Worm (Caenorhabditis elegans) whole organism, late embryonic: ENCODE results near the gene fip-7.

Source experiments
- F13H6.1 ChIP-seq: sonication (generic microtip); optimal IDR thresholded peaks from 2 replicates; lab custom pipeline; 2016; ENCODE audit warnings: missing genetic modification characterization, missing compliant biosample characterization
- K09A11.1 ChIP-seq: sonication (generic microtip); optimal IDR thresholded peaks from 2 replicates; lab custom pipeline; 2017; ENCODE audit warnings: antibody characterized with exemption, mild to moderate bottlenecking, missing genetic modification characterization, missing compliant biosample characterization; ENCODE audit not compliant: insufficient read depth
- Y22D7AL.16 ChIP-seq: sonication (generic microtip); optimal IDR thresholded peaks from 2 replicates; lab custom pipeline; 2016; ENCODE audit warnings: missing genetic modification characterization, missing compliant biosample characterization
- ama-1 ChIP-seq: fragments of 150-350 bp; optimal IDR thresholded peaks from 2 replicates; lab custom pipeline; 2014
- ceh-14 ChIP-seq: sonication (generic microtip); optimal IDR thresholded peaks from 2 replicates; lab custom pipeline; 2016; ENCODE audit warnings: missing genotype, missing genetic modification characterization, missing compliant biosample characterization
- ceh-18 ChIP-seq: sonication (generic microtip); optimal IDR thresholded peaks from 2 replicates; lab custom pipeline; 2016; ENCODE audit warnings: missing genetic modification characterization, missing compliant biosample characterization
- ceh-2 ChIP-seq: sonication (generic microtip); optimal IDR thresholded peaks from 2 replicates; lab custom pipeline; 2016; ENCODE audit warnings: missing genotype, missing genetic modification characterization, missing compliant biosample characterization
- ceh-22 ChIP-seq: sonication (generic microtip); optimal IDR thresholded peaks from 2 replicates; lab custom pipeline; 2017; ENCODE audit warnings: missing biosample characterization, missing genetic modification characterization
- ceh-24 ChIP-seq: sonication (generic microtip); optimal IDR thresholded peaks from 2 replicates; lab custom pipeline; 2016; ENCODE audit warnings: mild to moderate bottlenecking, missing genetic modification characterization, missing compliant biosample characterization
- ceh-30 ChIP-seq: fragments of 150-350 bp; optimal IDR thresholded peaks from 2 replicates; lab custom pipeline; 2014; ENCODE audit warnings: missing biosample characterization, missing genetic modification characterization
- ceh-48 ChIP-seq: sonication (generic microtip); optimal IDR thresholded peaks from 2 replicates; lab custom pipeline; 2016; ENCODE audit warnings: missing genetic modification characterization, inconsistent platforms, missing compliant biosample characterization
- ceh-6 ChIP-seq: fragments of 200-800 bp; sonication (Bioruptor generic); optimal IDR thresholded peaks from 2 replicates; lab custom pipeline; 2018; ENCODE audit warnings: mild to moderate bottlenecking, missing genetic modification characterization, missing compliant biosample characterization
- dmd-4 ChIP-seq: sonication (generic microtip); optimal IDR thresholded peaks from 2 replicates; lab custom pipeline; 2016; ENCODE audit warnings: borderline replicate concordance, missing genetic modification characterization, missing compliant biosample characterization
- elt-4 ChIP-seq: sonication (generic microtip); optimal IDR thresholded peaks from 2 replicates; lab custom pipeline; 2016; ENCODE audit warnings: missing genetic modification characterization, missing compliant biosample characterization
- eyg-1 ChIP-seq: sonication (generic microtip); optimal IDR thresholded peaks from 2 replicates; lab custom pipeline; 2016; ENCODE audit warnings: missing genotype, missing genetic modification characterization, missing compliant biosample characterization
- fax-1 ChIP-seq: sonication (generic microtip); optimal IDR thresholded peaks from 2 replicates; lab custom pipeline; 2016; ENCODE audit warnings: missing genotype, missing genetic modification characterization, missing compliant biosample characterization
- fkh-10 ChIP-seq: fragments of 150-350 bp; optimal IDR thresholded peaks from 2 replicates; lab custom pipeline; 2014; ENCODE audit warnings: missing biosample characterization, missing genetic modification reagents, missing genetic modification characterization
- fkh-6 ChIP-seq: sonication (generic microtip); optimal IDR thresholded peaks from 2 replicates; lab custom pipeline; 2016; ENCODE audit warnings: missing genetic modification characterization, missing compliant biosample characterization
- gmeb-2 ChIP-seq: sonication (generic microtip); optimal IDR thresholded peaks from 2 replicates; lab custom pipeline; 2016; ENCODE audit warnings: missing genetic modification characterization, inconsistent platforms, missing compliant biosample characterization
- hlh-13 ChIP-seq: fragments of 200-800 bp; sonication (Bioruptor generic); optimal IDR thresholded peaks from 2 replicates; lab custom pipeline; 2018; ENCODE audit warnings: mild to moderate bottlenecking, missing genetic modification characterization, missing compliant biosample characterization
- lim-6 ChIP-seq: sonication (generic microtip); optimal IDR thresholded peaks from 2 replicates; lab custom pipeline; 2016; ENCODE audit warnings: missing genetic modification characterization, missing compliant biosample characterization
- nhr-11 ChIP-seq: fragments of 150-350 bp; optimal IDR thresholded peaks from 2 replicates; lab custom pipeline; 2014; ENCODE audit warnings: missing biosample characterization, missing genetic modification characterization
- npax-4 ChIP-seq: sonication (generic microtip); optimal IDR thresholded peaks from 2 replicates; lab custom pipeline; 2016; ENCODE audit warnings: missing genetic modification characterization, missing compliant biosample characterization
- odd-2 ChIP-seq: sonication (generic microtip); optimal IDR thresholded peaks from 2 replicates; lab custom pipeline; 2017; ENCODE audit warnings: antibody characterized with exemption, mild to moderate bottlenecking, missing genetic modification characterization, missing compliant biosample characterization
- pat-9 ChIP-seq: fragments of 200-800 bp; sonication (Bioruptor generic); optimal IDR thresholded peaks from 2 replicates; lab custom pipeline; 2018; ENCODE audit warnings: mild to moderate bottlenecking, missing genetic modification characterization, moderate library complexity, missing compliant biosample characterization
- pha-4 ChIP-seq: fragments of 150-350 bp; optimal IDR thresholded peaks from 2 replicates; lab custom pipeline; 2018; ENCODE audit warnings: missing biosample characterization, missing genetic modification reagents, missing genetic modification characterization
- pqm-1 ChIP-seq: sonication (generic microtip); optimal IDR thresholded peaks from 2 replicates; lab custom pipeline; 2016; ENCODE audit warnings: missing genetic modification characterization, missing compliant biosample characterization
- ref-2 ChIP-seq: sonication (generic microtip); optimal IDR thresholded peaks from 2 replicates; lab custom pipeline; 2016; ENCODE audit warnings: missing genetic modification characterization, missing compliant biosample characterization
- rnt-1 ChIP-seq: sonication (generic microtip); optimal IDR thresholded peaks from 2 replicates; lab custom pipeline; 2016; ENCODE audit warnings: missing genetic modification characterization, missing compliant biosample characterization
- sox-4 ChIP-seq: sonication (generic microtip); optimal IDR thresholded peaks from 2 replicates; lab custom pipeline; 2017; ENCODE audit warnings: mild to moderate bottlenecking, missing genetic modification characterization, inconsistent platforms, missing compliant biosample characterization
- syd-9 ChIP-seq: sonication (generic microtip); optimal IDR thresholded peaks from 2 replicates; lab custom pipeline; 2016; ENCODE audit warnings: mild to moderate bottlenecking, missing genetic modification characterization, moderate library complexity, missing compliant biosample characterization
- tbx-2 ChIP-seq: sonication (generic microtip); optimal IDR thresholded peaks from 2 replicates; lab custom pipeline; 2016; ENCODE audit warnings: missing genetic modification characterization, missing compliant biosample characterization
- tbx-7 ChIP-seq: sonication (generic microtip); optimal IDR thresholded peaks from 2 replicates; lab custom pipeline; 2016; ENCODE audit warnings: missing genotype, missing genetic modification characterization, missing compliant biosample characterization
- unc-3 ChIP-seq, 2 experiments: fragments of 200-800 bp in 1 of 2; sonication (Bioruptor generic) in 1 of 2; sonication (generic microtip) in 1 of 2; conservative IDR thresholded peaks in 1 of 2; optimal IDR thresholded peaks in 1 of 2; 2 replicates each; pipeline versions ENCODE4 v1.3.6 to Lab custom; 2016 to 2022; ENCODE audit warnings: missing compliant biosample characterization in 2 of 2, missing genetic modification characterization in 2 of 2, missing genetic modification reagents in 1 of 2
- unc-42 ChIP-seq: sonication (generic microtip); optimal IDR thresholded peaks from 2 replicates; lab custom pipeline; 2016; ENCODE audit warnings: missing genotype, missing genetic modification characterization, missing compliant biosample characterization
- unc-55 ChIP-seq: sonication (generic microtip); optimal IDR thresholded peaks from 2 replicates; lab custom pipeline; 2017; ENCODE audit warnings: missing biosample characterization, missing genetic modification reagents, missing genetic modification characterization
- unc-86 ChIP-seq: sonication (generic microtip); optimal IDR thresholded peaks from 2 replicates; lab custom pipeline; 2016; ENCODE audit warnings: missing genetic modification characterization, missing compliant biosample characterization
- zip-5 ChIP-seq: sonication (generic microtip); optimal IDR thresholded peaks from 2 replicates; lab custom pipeline; 2016; ENCODE audit warnings: missing genetic modification characterization, missing compliant biosample characterization
- ztf-16 ChIP-seq: sonication (generic microtip); optimal IDR thresholded peaks from 2 replicates; lab custom pipeline; 2017; ENCODE audit warnings: missing genetic modification characterization, missing compliant biosample characterization

fip-7 gene

DNA sequence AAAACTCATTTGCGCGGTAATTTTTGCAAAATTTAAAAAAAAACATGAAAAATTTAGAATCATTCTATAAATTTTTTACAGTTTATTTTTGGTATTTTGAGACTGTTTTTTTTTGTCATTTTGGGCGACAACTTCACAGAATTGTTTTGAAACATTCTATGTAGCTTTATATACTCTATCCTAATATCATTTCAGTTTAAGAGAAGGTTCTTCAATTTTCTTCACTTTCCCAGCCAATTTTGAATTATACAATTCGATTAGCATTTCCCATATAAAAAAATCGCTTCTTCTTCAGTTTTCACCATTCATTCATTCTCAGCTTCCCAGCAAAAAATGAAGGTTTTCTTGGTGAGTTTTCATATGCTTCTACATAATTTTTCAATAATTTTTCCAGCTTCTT lies 1.7 kb downstream of the fip-7 start, which contains the start of gene fipr-28:
Gene fipr-28 (plus strand): TSS at position 301 of the 400 bp plus-strand sequence.
- TF ChIP-seq ztf-16 (tag; lab: Kevin White, UChicago) (no peak), ceh-18 (tag; lab: Kevin White, UChicago) (no peak), ceh-6 (GFP tag; lab: Kevin White, UChicago) (no peak), elt-4 (tag; lab: Kevin White, UChicago) (no peak), fkh-10 (GFP tag; lab: Kevin White, UChicago) (no peak), tbx-2 (tag; lab: Kevin White, UChicago) (no peak), ceh-48 (no peak), gmeb-2 (tag; lab: Kevin White, UChicago) (no peak), pqm-1 (tag; lab: Kevin White, UChicago) (no peak)

DNA sequence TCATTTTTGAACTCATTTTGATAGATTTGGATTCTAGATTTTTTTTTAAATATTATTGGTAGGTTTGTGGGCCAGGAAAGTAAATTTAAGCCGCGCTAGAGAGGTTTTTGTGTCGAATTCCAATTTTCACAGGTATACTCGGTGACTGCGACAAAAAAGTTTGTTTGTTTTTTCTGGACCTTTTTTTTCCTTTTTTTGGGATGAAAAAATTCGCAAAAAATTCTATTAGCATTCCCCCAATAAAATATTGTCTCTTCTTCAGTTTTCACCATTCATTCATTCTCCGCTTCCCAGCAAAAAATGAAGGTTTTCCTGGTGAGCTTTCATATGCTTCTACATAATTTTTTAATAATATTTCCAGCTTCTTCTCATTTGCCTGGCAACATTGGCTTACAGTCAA lies 3.1 kb downstream of the fip-7 start, which contains the start of gene Y51H4A.936:
Gene Y51H4A.936 (plus strand): TSS at position 301 of the 400 bp plus-strand sequence.
- no peak for TF ChIP-seq ama-1 (lab: Kevin White, UChicago)
- no peak for TF ChIP-seq hlh-13 (GFP tag; lab: Kevin White, UChicago)
- TF ChIP-seq syd-9: no peak
- no peak for TF ChIP-seq Y22D7AL.16 (tag; lab: Kevin White, UChicago)
- TF ChIP-seq nhr-11: no peak
- no peak for TF ChIP-seq pha-4
- TF ChIP-seq ceh-14 (tag; lab: Kevin White, UChicago): no peak

ce11 chrIV:16629815-16630214 lies 3.8 kb downstream of the fip-7 start:
- TF ChIP-seq fkh-6 (tag; lab: Kevin White, UChicago): no peak
- TF ChIP-seq tbx-7 (tag; lab: Kevin White, UChicago): no peak
- TF ChIP-seq ceh-22 (tag; lab: Kevin White, UChicago): no peak
- TF ChIP-seq ceh-24 (tag; lab: Kevin White, UChicago): no peak
- no peak for TF ChIP-seq ama-1 (lab: Kevin White, UChicago)
- no peak for TF ChIP-seq ceh-30 (tag; lab: Kevin White, UChicago)
- TF ChIP-seq sox-4 (tag; lab: Kevin White, UChicago): no peak
- TF ChIP-seq ceh-14 (tag; lab: Kevin White, UChicago): no peak
- TF ChIP-seq ref-2 (tag; lab: Kevin White, UChicago): no peak
- TF ChIP-seq dmd-4: no peak
- no peak for TF ChIP-seq pat-9 (tag; lab: Kevin White, UChicago)
- no peak for TF ChIP-seq fax-1 (tag; lab: Kevin White, UChicago)
- TF ChIP-seq unc-55 (GFP tag; lab: Kevin White, UChicago): no peak
- TF ChIP-seq gmeb-2 (tag; lab: Kevin White, UChicago): no peak
- TF ChIP-seq rnt-1 (tag; lab: Kevin White, UChicago): no peak
- no peak for TF ChIP-seq lim-6 (tag; lab: Kevin White, UChicago)
- no peak for TF ChIP-seq odd-2 (tag; lab: Kevin White, UChicago)
- no peak for TF ChIP-seq eyg-1
- TF ChIP-seq ceh-6 (GFP tag; lab: Kevin White, UChicago): no peak
- TF ChIP-seq unc-3 (GFP tag; conservative IDR thresholded peaks at IDR 0.05; lab: Robert Waterston, UW): no peak
- no peak for TF ChIP-seq unc-3 (tag; optimal IDR thresholded peaks at IDR 0.05; lab: Kevin White, UChicago)

DNA sequence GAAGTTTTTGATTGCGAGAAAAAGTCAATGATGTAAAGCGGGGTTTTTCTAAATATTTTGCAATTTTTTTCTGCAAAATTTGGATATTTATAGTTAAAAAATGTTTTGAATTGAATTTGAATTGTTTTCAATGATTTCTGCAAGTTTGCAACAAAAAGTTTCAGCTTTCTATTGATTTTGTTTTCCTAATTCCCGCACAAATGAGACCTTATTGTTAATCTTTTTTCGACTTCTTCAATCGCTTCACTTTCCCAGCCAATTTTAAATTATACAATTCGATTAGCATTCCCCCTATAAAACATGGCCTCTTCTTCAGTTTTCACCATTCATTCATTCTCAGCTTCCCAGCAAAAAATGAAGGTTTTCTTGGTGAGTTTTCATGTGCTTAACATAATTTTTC lies 4.6 kb downstream of the fip-7 start, which contains the start of gene fipr-27:
Gene fipr-27 (plus strand): TSS at position 301 of the 400 bp plus-strand sequence.
- no peak for TF ChIP-seq odd-2 (tag; lab: Kevin White, UChicago)
- TF ChIP-seq unc-55 (GFP tag; lab: Kevin White, UChicago): no peak
- TF ChIP-seq ceh-2 (tag; lab: Kevin White, UChicago): no peak
- no peak for TF ChIP-seq unc-42
- no peak for TF ChIP-seq ceh-48
- no peak for TF ChIP-seq unc-86 (tag; lab: Kevin White, UChicago)
- no peak for TF ChIP-seq npax-4 (tag; lab: Kevin White, UChicago)
- TF ChIP-seq zip-5 (tag; lab: Kevin White, UChicago): no peak
- no peak for TF ChIP-seq F13H6.1 (tag; lab: Kevin White, UChicago)
- TF ChIP-seq K09A11.1 (tag; lab: Kevin White, UChicago): no peak
